Fruit fly (Drosophila melanogaster) whole organism, embryonic: ENCODE measurements around the gene rin.
A peak's percentile ranks its signal among the peaks of the same experiment; 100 is the strongest.

ENCODE experiments used
- Bteb2 ChIP-seq: fragments of 200-800 bp; sonication (Bioruptor generic); optimal IDR thresholded peaks from 2 replicates; lab custom pipeline; 2016; ENCODE audit warnings: missing biosample characterization, missing genetic modification characterization
- C15 ChIP-seq: fragments of 200-800 bp; sonication (Bioruptor generic); IDR thresholded peaks from 3 replicates; pipeline ENCODE4 v1.3.6; 2022; ENCODE audit warnings: missing biosample characterization, missing genetic modification characterization
- CG10959 ChIP-seq: fragments of 200-800 bp; sonication (Bioruptor generic); IDR thresholded peaks from 2 replicates; pipeline ENCODE4 v1.3.6; 2022; ENCODE audit warnings: missing biosample characterization, missing genetic modification characterization
- CG12391 ChIP-seq: fragments of 200-800 bp; sonication (Bioruptor generic); optimal IDR thresholded peaks from 3 replicates; lab custom pipeline; 2018; ENCODE audit warnings: missing biosample characterization, mild to moderate bottlenecking, missing genetic modification characterization, moderate library complexity
- CG14014 ChIP-seq: fragments of 200-800 bp; sonication (Bioruptor generic); IDR thresholded peaks from 2 replicates; pipeline ENCODE4 v1.3.6; 2022; ENCODE audit warnings: missing biosample characterization, missing genetic modification characterization
- CG16815 ChIP-seq: fragments of 200-800 bp; sonication (Bioruptor generic); optimal IDR thresholded peaks from 3 replicates; lab custom pipeline; 2017; ENCODE audit warnings: missing biosample characterization, mild to moderate bottlenecking, missing genetic modification characterization
- CG18011 ChIP-seq: fragments of 200-800 bp; sonication (Bioruptor generic); optimal IDR thresholded peaks from 2 replicates; lab custom pipeline; 2017; ENCODE audit warnings: missing biosample characterization, missing genetic modification characterization, mild to moderate bottlenecking, moderate library complexity, missing genotype
- CG2116 ChIP-seq: fragments of 200-800 bp; sonication (Bioruptor generic); optimal IDR thresholded peaks from 3 replicates; lab custom pipeline; 2018; ENCODE audit warnings: missing biosample characterization, mild to moderate bottlenecking, missing genetic modification characterization
- CG2712 ChIP-seq: fragments of 200-800 bp; optimal IDR thresholded peaks from 3 replicates; lab custom pipeline; 2019; ENCODE audit warnings: missing biosample characterization, mild to moderate bottlenecking, missing genetic modification characterization, moderate library complexity
- CG2889 ChIP-seq: fragments of 200-800 bp; sonication (Bioruptor generic); IDR thresholded peaks from 3 replicates; pipeline ENCODE4 v1.3.6; 2022; ENCODE audit warnings: missing biosample characterization, missing genetic modification characterization
- CG33557 ChIP-seq: fragments of 200-800 bp; sonication (Bioruptor generic); optimal IDR thresholded peaks from 2 replicates; lab custom pipeline; 2019; ENCODE audit warnings: missing biosample characterization, mild to moderate bottlenecking, missing genetic modification characterization, moderate library complexity
- CG4617 ChIP-seq: fragments of 200-800 bp; sonication (Bioruptor generic); optimal IDR thresholded peaks from 3 replicates; lab custom pipeline; 2016; ENCODE audit warnings: missing biosample characterization, missing genetic modification characterization, borderline replicate concordance
- CG4707 ChIP-seq: fragments of 200-800 bp; sonication (Bioruptor generic); optimal IDR thresholded peaks from 2 replicates; lab custom pipeline; 2018; ENCODE audit warnings: missing biosample characterization, mild to moderate bottlenecking, missing genetic modification characterization, moderate library complexity
- CG4730 ChIP-seq: fragments of 200-800 bp; sonication (Bioruptor generic); IDR thresholded peaks from 2 replicates; pipeline ENCODE4 v1.3.6; 2022; ENCODE audit warnings: missing biosample characterization, missing genetic modification characterization
- CG5245 ChIP-seq: fragments of 200-800 bp; sonication (Bioruptor generic); optimal IDR thresholded peaks from 3 replicates; lab custom pipeline; 2016; ENCODE audit warnings: missing biosample characterization, missing genetic modification characterization
- CG6791 ChIP-seq: fragments of 200-800 bp; sonication (Bioruptor generic); IDR thresholded peaks from 3 replicates; pipeline ENCODE4 v1.3.6; 2022; ENCODE audit warnings: missing biosample characterization, missing genetic modification characterization; ENCODE audit not compliant: partially characterized antibody
- CG7839 ChIP-seq: fragments of 200-800 bp; sonication (Bioruptor generic); optimal IDR thresholded peaks from 3 replicates; lab custom pipeline; 2018; ENCODE audit warnings: missing biosample characterization, mild to moderate bottlenecking, missing genetic modification characterization, moderate library complexity
- CG8281 ChIP-seq: fragments of 200-800 bp; sonication (Bioruptor generic); optimal IDR thresholded peaks from 2 replicates; lab custom pipeline; 2018; ENCODE audit warnings: missing biosample characterization, mild to moderate bottlenecking, missing genetic modification characterization, moderate library complexity
- CG8359 ChIP-seq: fragments of 200-800 bp; sonication (Bioruptor generic); optimal IDR thresholded peaks from 2 replicates; lab custom pipeline; 2017; ENCODE audit warnings: missing biosample characterization, mild to moderate bottlenecking, missing genetic modification characterization, borderline replicate concordance
- CG8765 ChIP-seq: fragments of 200-800 bp; sonication (Bioruptor generic); IDR thresholded peaks from 2 replicates; pipeline ENCODE4 v1.3.6; 2022; ENCODE audit warnings: missing biosample characterization, missing genetic modification characterization
- Doc3 ChIP-seq: fragments of 200-800 bp; sonication (Bioruptor generic); IDR thresholded peaks from 3 replicates; pipeline ENCODE4 v1.3.6; 2022; ENCODE audit warnings: missing biosample characterization, missing genetic modification characterization; ENCODE audit not compliant: partially characterized antibody
- Hr78 ChIP-seq, 2 experiments: fragments of 200-800 bp in 1 of 2; fragments of >200 bp in 1 of 2; sonication (Bioruptor generic) in 1 of 2; optimal IDR thresholded peaks; 2 replicates each; lab custom pipeline; 2017 to 2019; ENCODE audit warnings: missing biosample characterization in 2 of 2, missing genetic modification characterization in 2 of 2, mild to moderate bottlenecking in 1 of 2, moderate library complexity in 1 of 2
- Max ChIP-seq: fragments of 200-800 bp; sonication (Bioruptor generic); optimal IDR thresholded peaks from 2 replicates; lab custom pipeline; 2016; ENCODE audit warnings: missing biosample characterization, mild to moderate bottlenecking, missing genetic modification characterization
- Med ChIP-seq: fragments of 200-800 bp; sonication (Bioruptor generic); peaks from one replicate; lab custom pipeline; 2016; ENCODE audit warnings: missing biosample characterization, missing genetic modification characterization, mild to moderate bottlenecking, inconsistent platforms, moderate library complexity
- Meics ChIP-seq: fragments of 200-800 bp; sonication (Bioruptor generic); optimal IDR thresholded peaks from 2 replicates; lab custom pipeline; 2017; ENCODE audit warnings: missing biosample characterization, mild to moderate bottlenecking, missing genetic modification characterization
- Rx ChIP-seq: fragments of 200-800 bp; sonication (Bioruptor generic); IDR thresholded peaks from 2 replicates; pipeline ENCODE4 v1.3.6; 2022; ENCODE audit warnings: missing biosample characterization, missing genetic modification characterization
- Six4 ChIP-seq: fragments of 200-800 bp; sonication (Bioruptor generic); optimal IDR thresholded peaks from 2 replicates; lab custom pipeline; 2016; ENCODE audit warnings: missing biosample characterization, missing genetic modification characterization
- Sox100B ChIP-seq: fragments of 200-800 bp; sonication (Bioruptor generic); optimal IDR thresholded peaks from 3 replicates; lab custom pipeline; 2018; ENCODE audit warnings: missing biosample characterization, mild to moderate bottlenecking, missing genetic modification characterization
- Spps ChIP-seq: fragments of 200-800 bp; sonication (Bioruptor generic); optimal IDR thresholded peaks from 2 replicates; lab custom pipeline; 2018; ENCODE audit warnings: missing biosample characterization, mild to moderate bottlenecking, missing genetic modification characterization
- ab ChIP-seq: fragments of 200-800 bp; sonication (Bioruptor generic); optimal IDR thresholded peaks from 2 replicates; lab custom pipeline; 2016; ENCODE audit warnings: missing biosample characterization, missing genetic modification characterization
- abd-A ChIP-seq: fragments of 200-800 bp; sonication (Bioruptor generic); optimal IDR thresholded peaks from 3 replicates; lab custom pipeline; 2019; ENCODE audit warnings: missing biosample characterization, mild to moderate bottlenecking, missing genetic modification characterization, moderate library complexity
- amos ChIP-seq: fragments of 200-800 bp; sonication (Bioruptor generic); IDR thresholded peaks from 2 replicates; pipeline ENCODE4 v1.3.6; 2022; ENCODE audit warnings: missing biosample characterization, missing genetic modification characterization; ENCODE audit not compliant: partially characterized antibody
- az2 ChIP-seq: fragments of 200-800 bp; sonication (Bioruptor generic); optimal IDR thresholded peaks from 3 replicates; lab custom pipeline; 2016; ENCODE audit warnings: missing biosample characterization, missing genetic modification characterization
- bab2 ChIP-seq: fragments of 200-800 bp; sonication (Bioruptor generic); optimal IDR thresholded peaks from 2 replicates; lab custom pipeline; 2016; ENCODE audit warnings: missing biosample characterization, missing genetic modification characterization
- chn ChIP-seq: fragments of 200-800 bp; sonication (Bioruptor generic); optimal IDR thresholded peaks from 2 replicates; lab custom pipeline; 2016; ENCODE audit warnings: missing biosample characterization, missing genetic modification characterization
- crc ChIP-seq: fragments of 200-800 bp; sonication (Bioruptor generic); optimal IDR thresholded peaks from 2 replicates; lab custom pipeline; 2016; ENCODE audit warnings: missing biosample characterization, missing genetic modification characterization
- dati ChIP-seq: fragments of 200-800 bp; sonication (Bioruptor generic); IDR thresholded peaks from 2 replicates; pipeline ENCODE4 v1.3.6; 2022; ENCODE audit warnings: missing biosample characterization, missing genetic modification characterization
- fru ChIP-seq: fragments of >200 bp; optimal IDR thresholded peaks from 2 replicates; lab custom pipeline; 2017
- gem ChIP-seq: fragments of 200-800 bp; sonication (Bioruptor generic); optimal IDR thresholded peaks from 2 replicates; lab custom pipeline; 2019; ENCODE audit warnings: missing biosample characterization, mild to moderate bottlenecking, missing genetic modification characterization, moderate library complexity
- kah ChIP-seq: fragments of 200-800 bp; sonication (Bioruptor generic); optimal IDR thresholded peaks from 2 replicates; lab custom pipeline; 2018; ENCODE audit warnings: missing biosample characterization, mild to moderate bottlenecking, missing genetic modification characterization
- p53 ChIP-seq: fragments of 200-800 bp; sonication (Bioruptor generic); optimal IDR thresholded peaks from 2 replicates; lab custom pipeline; 2016; ENCODE audit warnings: missing biosample characterization, missing genetic modification characterization
- pb ChIP-seq: fragments of 200-800 bp; sonication (Bioruptor generic); optimal IDR thresholded peaks from 3 replicates; lab custom pipeline; 2016; ENCODE audit warnings: missing biosample characterization, missing genetic modification characterization
- pfk ChIP-seq: fragments of 200-800 bp; sonication (Bioruptor generic); optimal IDR thresholded peaks from 2 replicates; lab custom pipeline; 2018; ENCODE audit warnings: missing biosample characterization, mild to moderate bottlenecking, missing genetic modification characterization, moderate library complexity
- pum ChIP-seq: fragments of 200-800 bp; sonication (Bioruptor generic); optimal IDR thresholded peaks from 2 replicates; lab custom pipeline; 2016; ENCODE audit warnings: missing biosample characterization, missing genetic modification characterization
- sens ChIP-seq: fragments of 200-800 bp; sonication (Bioruptor generic); peaks from one replicate; lab custom pipeline; 2016; ENCODE audit warnings: missing biosample characterization, missing genetic modification characterization
- ssp ChIP-seq: fragments of 200-800 bp; sonication (Bioruptor generic); IDR thresholded peaks from 2 replicates; pipeline ENCODE4 v1.3.6; 2022; ENCODE audit warnings: missing biosample characterization, missing genetic modification characterization
- tna ChIP-seq: fragments of 200-800 bp; sonication (Bioruptor generic); IDR thresholded peaks from 2 replicates; pipeline ENCODE4 v1.3.6; 2022; ENCODE audit warnings: missing biosample characterization, missing genetic modification characterization; ENCODE audit not compliant: partially characterized antibody
- toy ChIP-seq: fragments of 200-800 bp; sonication (Bioruptor generic); IDR thresholded peaks from 2 replicates; pipeline ENCODE4 v1.3.6; 2022; ENCODE audit warnings: missing biosample characterization, missing genetic modification characterization
- vnd ChIP-seq: fragments of 200-800 bp; sonication (Bioruptor generic); IDR thresholded peaks from 3 replicates; pipeline ENCODE4 v1.3.6; 2022; ENCODE audit warnings: missing biosample characterization, missing genetic modification characterization; ENCODE audit not compliant: partially characterized antibody

Gene rin

DNA sequence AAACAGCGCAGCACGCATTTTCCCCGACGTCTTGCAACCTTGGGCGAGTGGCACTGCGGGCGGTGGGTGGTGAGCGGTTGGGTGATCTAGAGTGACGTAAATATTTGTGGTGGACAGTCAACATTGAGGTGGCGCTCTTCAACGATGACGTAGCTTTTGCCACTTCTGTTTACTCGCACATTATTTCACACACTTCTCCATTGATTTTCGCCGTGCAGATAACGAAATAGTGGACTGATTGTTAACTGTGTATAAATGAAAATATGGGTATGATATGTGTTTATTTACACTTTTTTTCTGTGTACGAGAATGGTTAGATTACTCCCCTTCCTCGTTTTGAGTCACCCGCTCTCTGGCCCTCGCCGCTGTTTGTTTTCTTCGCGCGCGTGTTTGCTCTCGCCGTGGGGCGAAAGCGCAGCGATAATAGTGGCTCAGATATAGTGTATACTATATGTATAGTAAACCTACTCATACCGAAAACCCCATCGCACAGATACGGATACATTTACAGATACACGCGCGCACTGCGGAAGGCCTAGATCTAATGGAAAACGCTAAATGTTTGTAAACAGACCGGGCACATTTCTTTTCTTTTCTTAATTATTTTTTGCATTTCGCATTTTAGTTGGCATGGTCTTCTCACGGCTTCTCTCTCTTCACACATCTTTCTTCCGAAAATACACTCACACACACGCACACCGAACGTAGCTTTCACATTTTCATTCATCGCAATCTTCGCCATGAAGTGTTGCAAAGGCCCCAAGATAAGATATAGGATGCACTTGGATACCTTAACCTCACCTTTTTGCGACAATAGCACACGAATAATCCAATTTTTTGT lies 39.8 kb downstream of the rin start, which contains the start of gene omd (continued):
- peak; percentile 23 for TF ChIP-seq pum (GFP tag; lab: Kevin White, UChicago)
- TF ChIP-seq CG14014 (GFP tag; lab: Robert Waterston, UW): peak; percentile 55; the same call in 1 of the 2 replicates
- peak; percentile 4 for TF ChIP-seq CG18011 (GFP tag; lab: Kevin White, UChicago)
- TF ChIP-seq sens (GFP tag; lab: Kevin White, UChicago): peak; percentile 94
- no peak for TF ChIP-seq CG2889 (GFP tag; lab: Robert Waterston, UW)
- TF ChIP-seq Max (GFP tag; lab: Kevin White, UChicago): peak; percentile 31
- no peak for TF ChIP-seq Six4 (GFP tag; lab: Kevin White, UChicago)
- peak; percentile 39 for TF ChIP-seq p53 (GFP tag; lab: Kevin White, UChicago)
- no peak for TF ChIP-seq Doc3 (GFP tag; lab: Robert Waterston, UW)
- TF ChIP-seq CG2116 (GFP tag; lab: Kevin White, UChicago): peak; percentile 40
- no peak for TF ChIP-seq fru
- TF ChIP-seq gem (tag; lab: Kevin White, UChicago): no peak
- no peak for TF ChIP-seq CG4730
- no peak for TF ChIP-seq CG7839 (tag; lab: Kevin White, UChicago)
- TF ChIP-seq Sox100B: peak; percentile 70
- TF ChIP-seq abd-A (tag; lab: Kevin White, UChicago): no peak
- no peak for TF ChIP-seq CG4617 (GFP tag; lab: Kevin White, UChicago)
- no peak for TF ChIP-seq amos (GFP tag; lab: Robert Waterston, UW)
- TF ChIP-seq CG8765 (GFP tag; lab: Robert Waterston, UW): no peak
- TF ChIP-seq bab2 (GFP tag; lab: Kevin White, UChicago): peak; percentile 79
- no peak for TF ChIP-seq kah (GFP tag; lab: Kevin White, UChicago)
- peak; percentile 37 for TF ChIP-seq CG12391 (tag; lab: Kevin White, UChicago)
- TF ChIP-seq CG8359 (GFP tag; lab: Kevin White, UChicago): peak; percentile 41
- no peak for TF ChIP-seq ab (GFP tag; lab: Kevin White, UChicago)
- no peak for TF ChIP-seq CG16815 (GFP tag; lab: Kevin White, UChicago)
- TF ChIP-seq dati (GFP tag; lab: Robert Waterston, UW): peak; percentile 43; the same call in 1 of the 2 replicates
- no peak for TF ChIP-seq az2 (GFP tag; lab: Kevin White, UChicago)
- TF ChIP-seq CG33557 (GFP tag; lab: Kevin White, UChicago): peak; percentile 65
- no peak for TF ChIP-seq Hr78 (GFP tag; optimal IDR thresholded peaks at IDR 0.05; lab: Kevin White, UChicago)
- TF ChIP-seq vnd (GFP tag; lab: Robert Waterston, UW): no peak
- peak; percentile 56; the same call in 1 of the 2 replicates for TF ChIP-seq CG10959 (GFP tag; lab: Robert Waterston, UW)
- TF ChIP-seq Meics (GFP tag; lab: Kevin White, UChicago): peak; percentile 66
- TF ChIP-seq pfk (GFP tag; lab: Kevin White, UChicago): peak; percentile 27
- peak; percentile 89 for TF ChIP-seq Med (GFP tag; lab: Kevin White, UChicago)
- TF ChIP-seq ssp: peak; percentile 18; the same call in 1 of the 2 replicates
- peak; percentile 42 for TF ChIP-seq Bteb2 (GFP tag; lab: Kevin White, UChicago)
- peak; percentile 48 for TF ChIP-seq crc (GFP tag; lab: Kevin White, UChicago)
- no peak for TF ChIP-seq Spps (tag; lab: Kevin White, UChicago)
- TF ChIP-seq Rx: no peak
- peak; percentile 69 for TF ChIP-seq CG4707 (GFP tag; lab: Kevin White, UChicago)
- TF ChIP-seq CG8281 (tag; lab: Kevin White, UChicago): peak; percentile 16
- TF ChIP-seq C15 (GFP tag; lab: Robert Waterston, UW): 0 out of 3 replicates have a peak, but pooled peaks have one; percentile 10
- TF ChIP-seq CG6791 (GFP tag; lab: Robert Waterston, UW): no peak
- no peak for TF ChIP-seq CG2712 (tag; lab: Kevin White, UChicago)
- TF ChIP-seq pb (GFP tag; lab: Kevin White, UChicago): peak; percentile 21
- peak; percentile 33 for TF ChIP-seq CG5245 (GFP tag; lab: Kevin White, UChicago)
- peak; percentile 43 for TF ChIP-seq chn (GFP tag; lab: Kevin White, UChicago)
- TF ChIP-seq tna (GFP tag; lab: Robert Waterston, UW): no peak
- TF ChIP-seq toy: no peak
